Worm (Caenorhabditis elegans): ENCODE results near the gene C04G2.10.

The C04G2.10 gene

DNA sequence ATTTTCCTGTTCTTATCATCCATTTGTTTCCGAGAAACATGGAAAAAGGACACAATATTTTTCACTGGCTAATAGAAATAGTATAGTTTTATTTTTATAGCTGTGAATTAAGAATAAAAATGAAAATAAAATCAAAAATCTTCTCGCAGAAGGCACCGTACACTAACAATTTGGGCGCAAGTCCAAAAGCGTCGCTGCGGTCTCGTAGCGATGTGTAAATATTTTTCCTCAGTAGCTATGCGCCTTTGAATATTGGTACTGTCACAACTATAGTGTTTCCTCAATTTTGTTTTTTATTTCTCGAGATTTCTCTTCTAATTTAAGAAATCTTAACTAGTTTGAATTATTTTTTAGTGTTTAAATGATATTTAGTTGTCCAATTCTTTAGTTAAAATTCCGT, 41.8 kb downstream of the C04G2.10 start:
- TF ChIP-seq pag-3 (tag; optimal IDR thresholded peaks at IDR 0.05; ENCODE audit: borderline replicate concordance) (no peak), ceh-22 (tag; optimal IDR thresholded peaks at IDR 0.05) (no peak), Y22D7AL.16 (tag; optimal IDR thresholded peaks at IDR 0.05) (no peak), lim-6 (tag; optimal IDR thresholded peaks at IDR 0.05) (no peak), T23F11.4 (GFP tag; optimal IDR thresholded peaks at IDR 0.05) (no peak), nfya-1 (tag; optimal IDR thresholded peaks at IDR 0.05) (no peak), hlh-13 (GFP tag; optimal IDR thresholded peaks at IDR 0.05) (no peak), hlh-8 (tag; optimal IDR thresholded peaks at IDR 0.05) (no peak), ceh-45 (GFP tag; IDR thresholded peaks at IDR 0.05) (no peak), tbx-7 (tag; optimal IDR thresholded peaks at IDR 0.05) (no peak), che-1 (tag; optimal IDR thresholded peaks at IDR 0.05) (no peak), ceh-24 (tag; optimal IDR thresholded peaks at IDR 0.05) (no peak), pqm-1 (tag; optimal IDR thresholded peaks at IDR 0.05) (no peak), sox-2 (GFP tag; IDR thresholded peaks at IDR 0.05) (no peak), mec-3 (tag; optimal IDR thresholded peaks at IDR 0.05; ENCODE audit: borderline replicate concordance) (no peak), ets-4 (tag; optimal IDR thresholded peaks at IDR 0.05) (no peak), pha-2 (tag; optimal IDR thresholded peaks at IDR 0.05) (no peak), ceh-18 (tag; optimal IDR thresholded peaks at IDR 0.05) (no peak), unc-55 (GFP tag; optimal IDR thresholded peaks at IDR 0.05) (no peak), pax-1 (tag; optimal IDR thresholded peaks at IDR 0.05) (no peak)

DNA sequence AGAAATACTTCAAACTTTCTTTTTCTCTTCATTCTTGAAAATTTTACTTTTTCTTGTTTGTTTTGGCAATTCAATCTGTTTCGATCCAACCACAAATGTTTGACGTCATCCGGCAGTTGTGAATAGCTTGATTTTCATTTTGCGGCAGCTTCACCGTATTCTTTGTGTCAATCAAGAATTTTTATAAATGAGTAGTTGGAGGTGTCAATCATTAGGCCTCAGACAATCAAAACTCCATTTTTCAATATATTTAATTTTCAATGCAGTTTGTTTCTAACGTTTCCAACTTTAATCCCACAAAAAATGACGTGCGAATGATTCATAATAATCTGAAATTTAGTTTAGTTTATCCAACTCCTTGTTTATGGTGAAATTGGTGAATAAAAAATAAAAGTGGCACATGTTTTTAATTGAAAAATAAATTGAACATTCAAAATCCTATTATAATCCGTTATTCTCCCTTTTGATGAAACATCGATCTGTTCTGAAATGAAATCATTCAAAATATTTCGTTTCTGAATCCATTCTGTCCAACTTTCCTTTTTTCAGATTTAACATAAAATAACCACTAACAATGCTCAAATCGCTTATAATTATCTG, 42.3 kb downstream of the C04G2.10 start, which contains the start of gene ttr-53:
Gene ttr-53 (plus strand): TSS at position 550 of the 600 bp plus-strand sequence.
- TF ChIP-seq ceh-22 (tag; optimal IDR thresholded peaks at IDR 0.05) (no peak), pax-1 (tag; optimal IDR thresholded peaks at IDR 0.05) (no peak)

DNA sequence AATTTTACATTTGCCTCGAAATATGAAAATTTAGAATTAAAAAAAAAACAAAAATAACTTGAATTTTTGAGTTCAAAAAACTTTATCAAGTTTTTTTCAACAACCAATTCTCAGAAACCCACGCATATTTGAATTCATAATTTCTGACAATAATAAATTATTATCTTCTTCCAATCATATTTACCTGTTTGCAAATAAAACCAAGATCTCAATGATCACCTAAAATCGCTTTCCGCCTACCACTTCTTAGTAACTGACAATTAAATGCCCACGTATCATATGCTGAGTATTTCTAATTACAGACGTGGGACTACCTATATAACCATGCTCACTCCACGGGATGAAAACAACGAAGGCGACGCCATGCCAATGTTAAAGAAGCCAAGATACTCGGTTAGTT, 46.5 kb downstream of the C04G2.10 start, which contains the start of gene pps-1:
Gene pps-1 (plus strand): TSS at position 301 of the 400 bp plus-strand sequence.
- TF ChIP-seq ceh-9 (tag; optimal IDR thresholded peaks at IDR 0.05) (no peak), pax-1 (tag; optimal IDR thresholded peaks at IDR 0.05) (no peak), ceh-6 (GFP tag; optimal IDR thresholded peaks at IDR 0.05) (no peak), madf-2 (tag; optimal IDR thresholded peaks at IDR 0.05) (no peak), pha-4 (tag; optimal IDR thresholded peaks at IDR 0.05) (no peak), che-1 (tag; optimal IDR thresholded peaks at IDR 0.05) (no peak)

DNA sequence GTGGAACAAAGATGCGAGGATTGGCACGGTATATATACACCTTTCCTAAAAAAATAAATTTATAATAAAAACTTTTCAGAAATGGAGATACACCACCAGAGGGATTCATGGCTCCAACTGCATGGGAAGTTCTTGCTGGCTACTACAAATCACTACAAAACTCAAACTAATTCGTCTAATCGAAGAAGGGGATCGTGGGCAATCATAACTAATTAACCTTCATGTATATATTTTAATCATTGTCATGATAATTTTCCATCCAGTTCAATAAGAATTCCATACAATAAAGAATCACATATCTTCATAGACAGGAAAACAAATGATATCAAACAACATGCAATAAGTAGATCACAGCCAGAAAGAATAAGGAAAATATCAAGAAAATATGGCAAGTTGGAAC, 48.8 kb downstream of the C04G2.10 start:
- TF ChIP-seq ceh-6 (GFP tag; optimal IDR thresholded peaks at IDR 0.05) (no peak), tbx-7 (tag; optimal IDR thresholded peaks at IDR 0.05) (no peak), hlh-13 (GFP tag; optimal IDR thresholded peaks at IDR 0.05) (no peak), ceh-9 (tag; optimal IDR thresholded peaks at IDR 0.05) (no peak), che-1 (tag; optimal IDR thresholded peaks at IDR 0.05) (no peak)
